Fruit fly (Drosophila melanogaster) whole organism, embryonic: ENCODE results near the gene CG11085.
A peak's percentile ranks its signal among the peaks of the same experiment; 100 is the strongest.

Experiments
- CG11093 ChIP-seq: fragments of 200-800 bp; sonication (Bioruptor generic); IDR thresholded peaks from 3 replicates; pipeline ENCODE4 v1.3.6; 2022; ENCODE audit warnings: missing biosample characterization, missing genetic modification characterization
- CG11696 ChIP-seq: fragments of 200-800 bp; sonication (Bioruptor generic); IDR thresholded peaks from 2 replicates; pipeline ENCODE4 v1.3.6; 2022; ENCODE audit warnings: missing biosample characterization, missing genetic modification characterization
- CG12155 ChIP-seq: fragments of 200-800 bp; sonication (Bioruptor generic); optimal IDR thresholded peaks from 3 replicates; lab custom pipeline; 2016; ENCODE audit warnings: missing biosample characterization, missing genetic modification characterization
- CG12391 ChIP-seq: fragments of 200-800 bp; sonication (Bioruptor generic); optimal IDR thresholded peaks from 3 replicates; lab custom pipeline; 2018; ENCODE audit warnings: missing biosample characterization, mild to moderate bottlenecking, missing genetic modification characterization, moderate library complexity
- CG14710 ChIP-seq: fragments of 200-800 bp; sonication (Bioruptor generic); optimal IDR thresholded peaks from 3 replicates; lab custom pipeline; 2019; ENCODE audit warnings: missing biosample characterization, mild to moderate bottlenecking, missing genetic modification characterization, moderate library complexity
- CG18599 ChIP-seq: fragments of 200-800 bp; sonication (Bioruptor generic); optimal IDR thresholded peaks from 3 replicates; lab custom pipeline; 2017; ENCODE audit warnings: missing biosample characterization, missing genetic modification characterization, mild to moderate bottlenecking, moderate library complexity, missing genetic modification reagents
- CG2202 ChIP-seq: fragments of 200-800 bp; sonication (Bioruptor generic); optimal IDR thresholded peaks from 2 replicates; lab custom pipeline; 2018; ENCODE audit warnings: missing biosample characterization, mild to moderate bottlenecking, missing genetic modification characterization
- CG2712 ChIP-seq: fragments of 200-800 bp; optimal IDR thresholded peaks from 3 replicates; lab custom pipeline; 2019; ENCODE audit warnings: missing biosample characterization, mild to moderate bottlenecking, missing genetic modification characterization, moderate library complexity
- CG32532 ChIP-seq: fragments of 200-800 bp; sonication (Bioruptor generic); IDR thresholded peaks from 2 replicates; pipeline ENCODE4 v1.3.6; 2022; ENCODE audit warnings: missing biosample characterization, missing genetic modification characterization
- CG34422 ChIP-seq: fragments of 200-800 bp; sonication (Bioruptor generic); IDR thresholded peaks from 3 replicates; pipeline ENCODE4 v1.3.6; 2022; ENCODE audit warnings: missing biosample characterization, missing genetic modification characterization
- CG3726 ChIP-seq: fragments of 200-800 bp; sonication (Bioruptor generic); IDR thresholded peaks from 3 replicates; pipeline ENCODE4, ENCODE4 v1.3.6; 2022; ENCODE audit warnings: missing biosample characterization, missing genetic modification characterization
- CG6765 ChIP-seq: fragments of 200-800 bp; sonication (Bioruptor generic); optimal IDR thresholded peaks from 3 replicates; lab custom pipeline; 2017; ENCODE audit warnings: missing biosample characterization, mild to moderate bottlenecking, missing genetic modification characterization
- CG7271 ChIP-seq: fragments of 200-800 bp; sonication (Bioruptor generic); optimal IDR thresholded peaks from 2 replicates; lab custom pipeline; 2018; ENCODE audit warnings: missing biosample characterization, mild to moderate bottlenecking, missing genetic modification characterization, moderate library complexity
- CG8924 ChIP-seq: fragments of 200-800 bp; optimal IDR thresholded peaks from 3 replicates; lab custom pipeline; 2019; ENCODE audit warnings: missing biosample characterization, mild to moderate bottlenecking, missing genetic modification characterization, moderate library complexity
- CG9932 ChIP-seq: fragments of 200-800 bp; sonication (Bioruptor generic); IDR thresholded peaks from 2 replicates; pipeline ENCODE4 v1.3.6; 2022; ENCODE audit warnings: missing biosample characterization, missing genetic modification characterization
- Camta ChIP-seq: fragments of 200-800 bp; sonication (Bioruptor generic); optimal IDR thresholded peaks from 2 replicates; lab custom pipeline; 2016; ENCODE audit warnings: missing biosample characterization, missing genetic modification characterization
- D19B ChIP-seq: fragments of 200-800 bp; sonication (Bioruptor generic); optimal IDR thresholded peaks from 2 replicates; lab custom pipeline; 2017; ENCODE audit warnings: missing biosample characterization, mild to moderate bottlenecking, missing genetic modification characterization
- Dref ChIP-seq: fragments of 200-800 bp; sonication (Bioruptor generic); IDR thresholded peaks from 2 replicates; pipeline ENCODE4 v1.3.6; 2022; ENCODE audit warnings: missing biosample characterization, missing genetic modification characterization
- Drgx ChIP-seq: fragments of 200-800 bp; sonication (Bioruptor generic); IDR thresholded peaks from 2 replicates; pipeline ENCODE4 v1.3.6; 2022; ENCODE audit warnings: missing biosample characterization, missing genetic modification characterization
- Fer3 ChIP-seq: fragments of 200-800 bp; sonication (Bioruptor generic); optimal IDR thresholded peaks from 2 replicates; lab custom pipeline; 2018; ENCODE audit warnings: missing biosample characterization, mild to moderate bottlenecking, missing genetic modification characterization, moderate library complexity
- Hmr ChIP-seq: fragments of 200-800 bp; sonication (Bioruptor generic); optimal IDR thresholded peaks from 3 replicates; lab custom pipeline; 2017; ENCODE audit warnings: mild to moderate bottlenecking, missing biosample characterization, missing genetic modification reagents, missing genetic modification characterization
- Hsf ChIP-seq: fragments of 200-800 bp; sonication (Bioruptor generic); optimal IDR thresholded peaks from 3 replicates; lab custom pipeline; 2016; ENCODE audit warnings: missing biosample characterization, missing genetic modification characterization
- Med ChIP-seq: fragments of 200-800 bp; sonication (Bioruptor generic); peaks from one replicate; lab custom pipeline; 2016; ENCODE audit warnings: missing biosample characterization, missing genetic modification characterization, mild to moderate bottlenecking, inconsistent platforms, moderate library complexity
- Mes4 ChIP-seq: fragments of 200-800 bp; sonication (Bioruptor generic); optimal IDR thresholded peaks from 2 replicates; lab custom pipeline; 2016; ENCODE audit warnings: missing biosample characterization, missing genetic modification characterization
- NC2β ChIP-seq: fragments of 200-800 bp; sonication (Bioruptor generic); optimal IDR thresholded peaks from 2 replicates; lab custom pipeline; 2016; ENCODE audit warnings: missing biosample characterization, missing genetic modification characterization
- NFAT ChIP-seq: fragments of 200-800 bp; sonication (Bioruptor generic); IDR thresholded peaks from 2 replicates; pipeline ENCODE4 v1.3.6; 2022; ENCODE audit warnings: missing biosample characterization, missing genetic modification characterization
- Nf-YB ChIP-seq: fragments of 200-800 bp; sonication (Bioruptor generic); optimal IDR thresholded peaks from 3 replicates; lab custom pipeline; 2019; ENCODE audit warnings: missing biosample characterization, mild to moderate bottlenecking, missing genetic modification characterization, moderate library complexity
- Six4 ChIP-seq: fragments of 200-800 bp; sonication (Bioruptor generic); optimal IDR thresholded peaks from 2 replicates; lab custom pipeline; 2016; ENCODE audit warnings: missing biosample characterization, missing genetic modification characterization
- Sox102F ChIP-seq: fragments of 200-800 bp; sonication (Bioruptor generic); optimal IDR thresholded peaks from 2 replicates; lab custom pipeline; 2018; ENCODE audit warnings: missing biosample characterization, mild to moderate bottlenecking, missing genetic modification characterization, moderate library complexity
- YL-1 ChIP-seq: fragments of 200-800 bp; sonication (Bioruptor generic); optimal IDR thresholded peaks from 3 replicates; lab custom pipeline; 2017; ENCODE audit warnings: missing biosample characterization, mild to moderate bottlenecking, missing genetic modification characterization
- chif ChIP-seq, 2 experiments: fragments of 200-800 bp; sonication (Bioruptor generic); optimal IDR thresholded peaks; 3 replicates each; lab custom pipeline; 2016; ENCODE audit warnings: missing biosample characterization in 2 of 2, missing genetic modification characterization in 2 of 2
- chn ChIP-seq: fragments of 200-800 bp; sonication (Bioruptor generic); optimal IDR thresholded peaks from 2 replicates; lab custom pipeline; 2016; ENCODE audit warnings: missing biosample characterization, missing genetic modification characterization
- dmrt99B ChIP-seq: fragments of 200-800 bp; sonication (Bioruptor generic); optimal IDR thresholded peaks from 2 replicates; lab custom pipeline; 2018; ENCODE audit warnings: missing biosample characterization, mild to moderate bottlenecking, missing genetic modification characterization, moderate library complexity
- exex ChIP-seq: fragments of 200-800 bp; sonication (Bioruptor generic); optimal IDR thresholded peaks from 4 replicates; lab custom pipeline; 2018; ENCODE audit warnings: missing biosample characterization, mild to moderate bottlenecking, missing genetic modification characterization, moderate library complexity
- fd64A ChIP-seq: fragments of 200-800 bp; sonication (Bioruptor generic); optimal IDR thresholded peaks from 3 replicates; lab custom pipeline; 2018; ENCODE audit warnings: missing biosample characterization, mild to moderate bottlenecking, missing genetic modification characterization
- jumu ChIP-seq: fragments of 200-800 bp; sonication (Bioruptor generic); optimal IDR thresholded peaks from 3 replicates; lab custom pipeline; 2016; ENCODE audit warnings: missing biosample characterization, missing genetic modification characterization
- kah ChIP-seq: fragments of 200-800 bp; sonication (Bioruptor generic); optimal IDR thresholded peaks from 2 replicates; lab custom pipeline; 2018; ENCODE audit warnings: missing biosample characterization, mild to moderate bottlenecking, missing genetic modification characterization
- luna ChIP-seq: fragments of 200-800 bp; sonication (Bioruptor generic); optimal IDR thresholded peaks from 2 replicates; lab custom pipeline; 2016; ENCODE audit warnings: missing biosample characterization, missing genetic modification characterization
- nerfin-2 ChIP-seq: fragments of 200-800 bp; sonication (Bioruptor generic); IDR thresholded peaks from 2 replicates; pipeline ENCODE4 v1.3.6; 2022; ENCODE audit warnings: missing biosample characterization, missing genetic modification characterization; ENCODE audit not compliant: partially characterized antibody
- nom ChIP-seq: fragments of 200-800 bp; sonication (Bioruptor generic); optimal IDR thresholded peaks from 2 replicates; lab custom pipeline; 2017; ENCODE audit warnings: missing biosample characterization, missing genetic modification characterization, mild to moderate bottlenecking, moderate library complexity, missing genetic modification reagents
- otp ChIP-seq: fragments of 200-800 bp; sonication (Bioruptor generic); IDR thresholded peaks from 3 replicates; pipeline ENCODE4, ENCODE4 v1.3.6; 2022; ENCODE audit warnings: missing biosample characterization, missing genetic modification characterization
- pan ChIP-seq, 4 experiments: fragments of >200 bp in 3 of 4; fragments of 200-800 bp in 1 of 4; sonication (Bioruptor generic) in 1 of 4; optimal IDR thresholded peaks in 3 of 4; IDR thresholded peaks in 1 of 4; 2 replicates each; pipeline versions ENCODE4 v1.3.6 to Lab custom; 2017 to 2022; ENCODE audit warnings: missing biosample characterization in 2 of 4, missing genetic modification characterization in 2 of 4, mixed read lengths in 1 of 4
- pnt ChIP-seq: fragments of 200-800 bp; sonication (Bioruptor generic); optimal IDR thresholded peaks from 3 replicates; lab custom pipeline; 2016; ENCODE audit warnings: missing biosample characterization, missing genetic modification characterization
- sens ChIP-seq: fragments of 200-800 bp; sonication (Bioruptor generic); peaks from one replicate; lab custom pipeline; 2016; ENCODE audit warnings: missing biosample characterization, missing genetic modification characterization
- sens-2 ChIP-seq: fragments of 200-800 bp; sonication (Bioruptor generic); IDR thresholded peaks from 2 replicates; pipeline ENCODE4 v1.3.6; 2022; ENCODE audit warnings: missing biosample characterization, missing genetic modification characterization
- tio ChIP-seq: fragments of 200-800 bp; sonication (Bioruptor generic); optimal IDR thresholded peaks from 2 replicates; lab custom pipeline; 2017; ENCODE audit warnings: missing biosample characterization, missing genetic modification characterization, inconsistent platforms
- twi ChIP-seq: fragments of 200-800 bp; optimal IDR thresholded peaks from 2 replicates; lab custom pipeline; 2019; ENCODE audit warnings: missing biosample characterization, mild to moderate bottlenecking, missing genetic modification characterization, moderate library complexity
- z ChIP-seq: fragments of 200-800 bp; sonication (Bioruptor generic); IDR thresholded peaks from 3 replicates; pipeline ENCODE4 v1.3.6; 2022; ENCODE audit warnings: missing biosample characterization, missing genetic modification characterization

CG11085 gene

DNA sequence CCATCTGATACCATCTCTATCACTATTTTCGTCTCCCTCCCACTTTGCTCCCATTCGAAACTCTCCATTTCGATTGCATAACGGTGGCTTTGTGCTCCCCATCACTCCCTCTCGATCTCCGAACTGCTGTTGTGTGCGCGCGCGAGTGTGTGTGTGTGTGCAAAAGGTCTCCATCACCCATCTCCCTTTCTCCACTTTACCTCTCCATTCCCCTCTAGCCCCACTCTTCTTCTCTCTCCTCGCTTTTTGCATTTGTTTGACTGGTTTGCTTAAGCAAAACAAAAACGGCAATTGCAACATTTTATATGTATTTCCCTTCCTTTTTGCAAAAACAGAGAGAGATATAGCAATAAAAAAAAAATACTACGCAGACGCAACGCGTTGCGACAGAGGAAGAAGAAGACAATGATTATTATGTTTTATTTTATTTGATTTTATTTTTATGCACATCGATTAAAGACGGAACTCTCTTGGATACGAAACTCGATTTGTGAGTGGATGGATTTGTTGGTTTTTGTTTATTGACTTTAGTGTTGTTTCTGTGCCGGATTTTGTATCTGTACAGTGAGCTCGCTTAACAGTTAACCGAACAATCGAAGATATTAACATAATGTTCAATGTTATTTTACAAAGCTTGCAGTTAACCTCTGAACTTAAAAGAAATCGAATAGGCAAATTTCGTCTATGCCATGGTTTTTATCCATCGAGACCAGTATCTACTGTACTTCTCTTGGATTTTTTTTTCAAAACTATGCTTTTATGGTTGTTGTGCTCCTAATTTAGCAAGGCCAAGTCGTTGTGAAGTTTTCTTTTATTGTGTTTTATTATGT is 53.8 kb downstream of the CG11085 start (continued):
- TF ChIP-seq pan (optimal IDR thresholded peaks at IDR 0.05; lab: Kevin White, UChicago), result no peak
- TF ChIP-seq pan (GFP tag; optimal IDR thresholded peaks at IDR 0.05 in 1 of 2, IDR thresholded peaks at IDR 0.05 in 1 of 2), result peak in 1 of 2 experiments; percentile 52
- TF ChIP-seq CG6765 (GFP tag; lab: Kevin White, UChicago), result no peak
- peak; percentile 75 for TF ChIP-seq Drgx
- peak; percentile 65 for TF ChIP-seq dmrt99B (tag; lab: Kevin White, UChicago)
- peak; percentile 32 for TF ChIP-seq NC2β (GFP tag; lab: Kevin White, UChicago)
- peak; percentile 11 for TF ChIP-seq Camta (GFP tag; lab: Kevin White, UChicago)
- TF ChIP-seq CG8924 (tag; lab: Kevin White, UChicago), result peak; percentile 61
- no peak for TF ChIP-seq nerfin-2 (GFP tag; lab: Robert Waterston, UW)
- peak; percentile 67 for TF ChIP-seq CG12155 (GFP tag; lab: Kevin White, UChicago)
- TF ChIP-seq Med (GFP tag; lab: Kevin White, UChicago), result peak; percentile 96
- peak; percentile 68 for TF ChIP-seq Hmr (GFP tag; lab: Kevin White, UChicago)
- TF ChIP-seq CG2202 (tag; lab: Kevin White, UChicago), result no peak
- peak; percentile 61 for TF ChIP-seq Sox102F (GFP tag; lab: Kevin White, UChicago)
- peak; percentile 31 to 64 for TF ChIP-seq chif (GFP tag; optimal IDR thresholded peaks at IDR 0.05; lab: Kevin White, UChicago)
- peak; percentile 80 for TF ChIP-seq NFAT
- TF ChIP-seq Dref, result no peak
- peak; percentile 53 for TF ChIP-seq jumu
- TF ChIP-seq CG32532 (GFP tag; lab: Robert Waterston, UW), result peak; percentile 83
- peak; percentile 25 for TF ChIP-seq exex (tag; lab: Kevin White, UChicago)
- TF ChIP-seq CG34422 (GFP tag; lab: Robert Waterston, UW), result peak; percentile 51; the same call in 2 of the 3 replicates
- peak; percentile 43 for TF ChIP-seq pnt
- no peak for TF ChIP-seq twi (tag; lab: Kevin White, UChicago)
- TF ChIP-seq Hsf (GFP tag; lab: Kevin White, UChicago), result peak; percentile 70
- TF ChIP-seq Fer3 (tag; lab: Kevin White, UChicago), result peak; percentile 83
- TF ChIP-seq nom (GFP tag; lab: Kevin White, UChicago), result peak; percentile 90
- TF ChIP-seq luna (GFP tag; lab: Kevin White, UChicago), result peak; percentile 30
- no peak for TF ChIP-seq CG7271 (tag; lab: Kevin White, UChicago)
- peak; percentile 9 for TF ChIP-seq Six4 (GFP tag; lab: Kevin White, UChicago)
- peak; percentile 64 for TF ChIP-seq CG12391 (tag; lab: Kevin White, UChicago)
- peak; percentile 35 for TF ChIP-seq Nf-YB (GFP tag; lab: Kevin White, UChicago)
- TF ChIP-seq CG14710, result peak; percentile 16
- no peak for TF ChIP-seq kah (GFP tag; lab: Kevin White, UChicago)
- peak; percentile 68 for TF ChIP-seq CG2712 (tag; lab: Kevin White, UChicago)
- no peak for TF ChIP-seq YL-1
- TF ChIP-seq chn, result peak; percentile 34
- no peak for TF ChIP-seq z (GFP tag; lab: Robert Waterston, UW)
- peak; percentile 63 for TF ChIP-seq tio (GFP tag; lab: Kevin White, UChicago)
- TF ChIP-seq D19B (GFP tag; lab: Kevin White, UChicago), result peak; percentile 52
- TF ChIP-seq Mes4 (GFP tag; lab: Kevin White, UChicago), result peak; percentile 45
- TF ChIP-seq CG11093, result peak; percentile 44; the same call in 1 of the 3 replicates
- peak; percentile 87 for TF ChIP-seq CG9932 (GFP tag; lab: Robert Waterston, UW)
- no peak for TF ChIP-seq sens-2 (GFP tag; lab: Robert Waterston, UW)
- TF ChIP-seq CG18599, result peak; percentile 74
- TF ChIP-seq sens (GFP tag; lab: Kevin White, UChicago), result peak; percentile 92
- no peak for TF ChIP-seq fd64A (GFP tag; lab: Kevin White, UChicago)
- TF ChIP-seq otp (GFP tag; lab: Robert Waterston, UW), result peak; percentile 27; the same call in 1 of the 3 replicates
- no peak for TF ChIP-seq CG3726 (GFP tag; lab: Robert Waterston, UW)
- TF ChIP-seq CG11696, result peak; percentile 36; the same call in 1 of the 2 replicates
